Fruit fly (Drosophila melanogaster): ENCODE results near the gene CG3330.

CG3330 gene

dm6 chr3R:27281022-27281810 is 49.5 kb downstream of the CG3330 start (continued):
- TF ChIP-seq pzg (GFP tag; optimal IDR thresholded peaks at IDR 0.05) = peak; percentile 39
- TF ChIP-seq shn (GFP tag; optimal IDR thresholded peaks at IDR 0.05) = peak; percentile 96
- TF ChIP-seq dysf (GFP tag; IDR thresholded peaks at IDR 0.05) = peak; percentile 97
- no peak for TF ChIP-seq CG2129 (GFP tag; IDR thresholded peaks at IDR 0.05; ENCODE audit: partially characterized antibody)
- peak; percentile 85 for TF ChIP-seq CG3065 (GFP tag; optimal IDR thresholded peaks at IDR 0.05)
- peak; percentile 22 for TF ChIP-seq Dp (GFP tag; optimal IDR thresholded peaks at IDR 0.05)
- peak; percentile 82 for TF ChIP-seq CG8478 (optimal IDR thresholded peaks at IDR 0.05)
- TF ChIP-seq CG1529 (GFP tag; optimal IDR thresholded peaks at IDR 0.05) = peak; percentile 92
- TF ChIP-seq pan (optimal IDR thresholded peaks at IDR 0.05) = no peak
- peak in 1 of 2 experiments; percentile 98 for TF ChIP-seq pan (GFP tag; optimal IDR thresholded peaks at IDR 0.05 in 1 of 2, IDR thresholded peaks at IDR 0.05 in 1 of 2)
- TF ChIP-seq Ada2b (GFP tag; IDR thresholded peaks at IDR 0.05) = peak; percentile 98
- TF ChIP-seq usp (GFP tag; optimal IDR thresholded peaks at IDR 0.05) = no peak
- peak; percentile 92 for TF ChIP-seq Nf-YA (GFP tag; IDR thresholded peaks at IDR 0.05)
- TF ChIP-seq CG13123 (GFP tag; optimal IDR thresholded peaks at IDR 0.05) = peak; percentile 88
- TF ChIP-seq ssp (GFP tag; IDR thresholded peaks at IDR 0.05) = peak; percentile 88
- TF ChIP-seq CG8281 (tag; optimal IDR thresholded peaks at IDR 0.05) = peak; percentile 79
- peak; percentile 97 for TF ChIP-seq Oli (tag; optimal IDR thresholded peaks at IDR 0.05)
- peak; percentile 92 for TF ChIP-seq CG10959 (GFP tag; IDR thresholded peaks at IDR 0.05)
- peak; percentile 99 for TF ChIP-seq crol (GFP tag; IDR thresholded peaks at IDR 0.05)
- peak; percentile 95 for TF ChIP-seq oc (tag; optimal IDR thresholded peaks at IDR 0.05)
- peak; percentile 80 for TF ChIP-seq tup (GFP tag; optimal IDR thresholded peaks at IDR 0.05)
- peak; percentile 95 for TF ChIP-seq MBD-R2 (GFP tag; IDR thresholded peaks at IDR 0.05)
- peak; percentile 97 for TF ChIP-seq CG7839 (tag; optimal IDR thresholded peaks at IDR 0.05)
- peak; percentile 94 for TF ChIP-seq Atf-2 (GFP tag; optimal IDR thresholded peaks at IDR 0.05)
- TF ChIP-seq Oaz (GFP tag; IDR thresholded peaks at IDR 0.05) = peak; percentile 96
- peak; percentile 96 for TF ChIP-seq HLH54F (GFP tag; optimal IDR thresholded peaks at IDR 0.05)
- TF ChIP-seq NK7.1 (GFP tag; optimal IDR thresholded peaks at IDR 0.05) = peak; percentile 91
- peak; percentile 93 for TF ChIP-seq CG33213 (GFP tag; optimal IDR thresholded peaks at IDR 0.05)
- peak; percentile 81 for TF ChIP-seq CG2202 (tag; optimal IDR thresholded peaks at IDR 0.05)
- no peak for TF ChIP-seq D (optimal IDR thresholded peaks at IDR 0.05)
- TF ChIP-seq D (GFP tag; optimal IDR thresholded peaks at IDR 0.05) = peak; percentile 88
- peak; percentile 96 for TF ChIP-seq CrebB (tag; optimal IDR thresholded peaks at IDR 0.05)
- TF ChIP-seq CHES-1-like (GFP tag; optimal IDR thresholded peaks at IDR 0.05) = peak; percentile 95
- peak; percentile 97 for TF ChIP-seq gem (tag; optimal IDR thresholded peaks at IDR 0.05)
- TF ChIP-seq Mes4 (GFP tag; optimal IDR thresholded peaks at IDR 0.05) = peak; percentile 92
- peak; percentile 91 for TF ChIP-seq CG11696 (GFP tag; IDR thresholded peaks at IDR 0.05)
- peak; percentile 96 for TF ChIP-seq Aef1 (GFP tag; IDR thresholded peaks at IDR 0.05)
- peak; percentile 92 for TF ChIP-seq NC2β (GFP tag; optimal IDR thresholded peaks at IDR 0.05)
- TF ChIP-seq onecut (GFP tag; IDR thresholded peaks at IDR 0.05) = peak; percentile 93
- TF ChIP-seq CG1602 (GFP tag; optimal IDR thresholded peaks at IDR 0.05) = peak; percentile 91
- peak; percentile 92 for TF ChIP-seq gro (GFP tag; optimal IDR thresholded peaks at IDR 0.05)
- peak; percentile 89 for TF ChIP-seq lbe (GFP tag; optimal IDR thresholded peaks at IDR 0.05)
- no peak for TF ChIP-seq Sin3A (optimal IDR thresholded peaks at IDR 0.05)
- TF ChIP-seq CG7372 (GFP tag; IDR thresholded peaks at IDR 0.05) = peak; percentile 95
- peak; percentile 81 for TF ChIP-seq Nf-YB (GFP tag; optimal IDR thresholded peaks at IDR 0.05)
- peak; percentile 91 for TF ChIP-seq aop (GFP tag; IDR thresholded peaks at IDR 0.05)
- TF ChIP-seq CG14441 (GFP tag; IDR thresholded peaks at IDR 0.05) = peak; percentile 98
- TF ChIP-seq ERR (GFP tag; optimal IDR thresholded peaks at IDR 0.05) = peak; percentile 91
- TF ChIP-seq CG17186 (GFP tag; optimal IDR thresholded peaks at IDR 0.05) = peak; percentile 83
- TF ChIP-seq tx (GFP tag; optimal IDR thresholded peaks at IDR 0.05) = peak; percentile 91
- TF ChIP-seq CG3838 (GFP tag; optimal IDR thresholded peaks at IDR 0.05) = peak; percentile 86
- peak; percentile 91 for TF ChIP-seq CG17385 (GFP tag; optimal IDR thresholded peaks at IDR 0.05)

Data from whole organism, embryonic.